Fruit fly (Drosophila melanogaster) whole organism: ENCODE results near the gene Iris.

ENCODE experiments used
- EcR ChIP-seq, 2 experiments: fragments of >200 bp; optimal IDR thresholded peaks; 2 replicates each; lab custom pipeline; 2017; ENCODE audit warnings: missing biosample characterization in 2 of 2, missing genetic modification characterization in 2 of 2, missing genetic modification reagents in 2 of 2
- pan ChIP-seq: fragments of >200 bp; optimal IDR thresholded peaks from 2 replicates; lab custom pipeline; 2017
- psq ChIP-seq: fragments of >200 bp; optimal IDR thresholded peaks from 2 replicates; lab custom pipeline; 2017
- usp ChIP-seq: fragments of >200 bp; optimal IDR thresholded peaks from 2 replicates; lab custom pipeline; 2017; ENCODE audit warnings: missing biosample characterization, missing genetic modification characterization, mixed read lengths

- TF ChIP-seq pan (lab: Kevin White, UChicago) (no peak), usp (GFP tag; lab: Kevin White, UChicago) (no peak), psq (lab: Kevin White, UChicago) (no peak), EcR (GFP tag; optimal IDR thresholded peaks at IDR 0.05; lab: Kevin White, UChicago) (no peak)
These were observed 19.7 kb downstream of the Iris start for dm6 chr2L:1114230-1114629.
